Fruit fly (Drosophila melanogaster): ENCODE results near the gene pns.
A peak's percentile ranks its signal among the peaks of the same experiment; 100 is the strongest.

The pns gene

DNA sequence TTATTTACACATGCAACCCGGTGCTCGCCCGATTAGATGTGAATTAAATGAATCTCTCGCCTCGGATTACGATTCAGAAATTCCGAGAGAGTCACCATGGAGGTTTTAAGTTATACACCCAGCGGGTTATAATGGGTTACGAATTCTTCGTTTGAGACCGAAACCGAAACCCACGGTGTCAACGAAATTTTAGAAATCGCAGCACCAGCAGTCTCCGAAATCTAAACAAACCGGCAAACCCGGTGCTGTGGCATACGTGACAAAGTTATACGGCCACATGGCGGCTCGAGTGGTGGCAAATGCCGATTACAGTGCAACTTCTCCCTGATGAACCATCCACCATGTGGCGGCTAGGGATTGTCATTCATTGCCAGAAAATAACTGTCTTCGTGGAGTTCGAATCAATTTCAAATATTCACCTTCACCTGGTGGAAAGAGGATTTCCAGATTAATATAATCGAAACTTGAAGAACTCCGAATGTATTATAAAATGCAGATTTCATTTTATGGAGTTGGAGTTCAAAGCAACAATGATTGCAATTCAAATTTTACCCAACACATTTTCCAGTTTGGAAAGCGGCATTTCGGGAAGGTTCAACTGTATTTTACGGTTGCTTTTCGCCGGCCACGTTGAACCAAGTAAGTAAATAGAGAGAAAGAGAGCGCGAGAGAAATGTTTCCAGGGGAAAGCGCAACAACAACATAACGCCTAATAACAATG, 21.0 kb upstream of the pns start:
- TF ChIP-seq CG13894 (tag; optimal IDR thresholded peaks at IDR 0.05): no peak
- peak; percentile 99 for TF ChIP-seq grau (tag; optimal IDR thresholded peaks at IDR 0.05)
- TF ChIP-seq Tbp (GFP tag; optimal IDR thresholded peaks at IDR 0.05): no peak
- TF ChIP-seq Eip74EF (GFP tag; optimal IDR thresholded peaks at IDR 0.05): peak in 1 of 2 experiments; percentile 75
- TF ChIP-seq CG6254 (GFP tag; optimal IDR thresholded peaks at IDR 0.05): peak; percentile 70
- TF ChIP-seq CG34376 (GFP tag; optimal IDR thresholded peaks at IDR 0.05): no peak
- TF ChIP-seq CG9215 (GFP tag; IDR thresholded peaks at IDR 0.05): peak; percentile 37; the same call in 1 of the 2 replicates
- TF ChIP-seq Trl (optimal IDR thresholded peaks at IDR 0.05): peak; percentile 18 to 37
- TF ChIP-seq Trl (GFP tag; optimal IDR thresholded peaks at IDR 0.05): peak; percentile 61
- peak; percentile 76 for TF ChIP-seq wor (GFP tag; IDR thresholded peaks at IDR 0.05)
- peak; percentile 56 for TF ChIP-seq CG32532 (GFP tag; IDR thresholded peaks at IDR 0.05)
- TF ChIP-seq CG5953 (GFP tag; IDR thresholded peaks at IDR 0.05): peak; percentile 51; the same call in 1 of the 2 replicates
- peak; percentile 75 for TF ChIP-seq fd96Cb (tag; optimal IDR thresholded peaks at IDR 0.05)
- TF ChIP-seq CG4404 (GFP tag; IDR thresholded peaks at IDR 0.05): peak; percentile 66
- TF ChIP-seq lilli (GFP tag; optimal IDR thresholded peaks at IDR 0.05): peak; percentile 79
- peak; percentile 61 for TF ChIP-seq tgo (GFP tag; IDR thresholded peaks at IDR 0.05)
- TF ChIP-seq Elba2 (GFP tag; optimal IDR thresholded peaks at IDR 0.05): no peak
- TF ChIP-seq CG4328 (GFP tag; optimal IDR thresholded peaks at IDR 0.05): peak; percentile 26
- TF ChIP-seq slou (GFP tag; optimal IDR thresholded peaks at IDR 0.05): no peak
- TF ChIP-seq ATbp (GFP tag; optimal IDR thresholded peaks at IDR 0.05): peak; percentile 83
- TF ChIP-seq HmgD (GFP tag; optimal IDR thresholded peaks at IDR 0.05): peak; percentile 21
- TF ChIP-seq CG11695 (GFP tag; IDR thresholded peaks at IDR 0.05): peak; percentile 72
- TF ChIP-seq CG16815 (GFP tag; optimal IDR thresholded peaks at IDR 0.05): peak; percentile 70
- TF ChIP-seq Hr39 (optimal IDR thresholded peaks at IDR 0.05): no peak
- TF ChIP-seq schlank (tag; optimal IDR thresholded peaks at IDR 0.05): no peak
- TF ChIP-seq CG33557 (GFP tag; optimal IDR thresholded peaks at IDR 0.05): peak; percentile 79
- TF ChIP-seq jing (GFP tag; optimal IDR thresholded peaks at IDR 0.05): peak; percentile 51
- no peak for TF ChIP-seq Bteb2 (GFP tag; optimal IDR thresholded peaks at IDR 0.05)
- peak; percentile 69 for TF ChIP-seq NC2β (GFP tag; optimal IDR thresholded peaks at IDR 0.05)
- TF ChIP-seq aop (GFP tag; IDR thresholded peaks at IDR 0.05): no peak
- TF ChIP-seq HLHmδ (GFP tag; optimal IDR thresholded peaks at IDR 0.05): peak; percentile 21
- peak; percentile 68 for TF ChIP-seq Six4 (GFP tag; optimal IDR thresholded peaks at IDR 0.05)
- no peak for TF ChIP-seq CG7745 (tag; optimal IDR thresholded peaks at IDR 0.05)
- TF ChIP-seq scrt (GFP tag; optimal IDR thresholded peaks at IDR 0.05): peak; percentile 3
- no peak for TF ChIP-seq kah (GFP tag; optimal IDR thresholded peaks at IDR 0.05)
- TF ChIP-seq CG43689 (GFP tag; IDR thresholded peaks at IDR 0.05): 0 out of 2 replicates have a peak, but pooled peaks have one; percentile 19
- peak; percentile 36 for TF ChIP-seq sd (tag; optimal IDR thresholded peaks at IDR 0.05)
- peak; percentile 68 for TF ChIP-seq tap (tag; optimal IDR thresholded peaks at IDR 0.05)
- TF ChIP-seq CG32772 (GFP tag; IDR thresholded peaks at IDR 0.05): peak; percentile 40
- peak; percentile 71 for TF ChIP-seq CG1233 (GFP tag; optimal IDR thresholded peaks at IDR 0.05)
- no peak for TF ChIP-seq gce (GFP tag; IDR thresholded peaks at IDR 0.05)
- TF ChIP-seq CG15269 (tag; optimal IDR thresholded peaks at IDR 0.05): peak; percentile 58
- TF ChIP-seq CG9876 (GFP tag; optimal IDR thresholded peaks at IDR 0.05): peak; percentile 55
- TF ChIP-seq B-H2 (GFP tag; optimal IDR thresholded peaks at IDR 0.05): no peak
- no peak for TF ChIP-seq MTF-1 (GFP tag; optimal IDR thresholded peaks at IDR 0.05; ENCODE audit: borderline replicate concordance)
- TF ChIP-seq CG8765 (GFP tag; IDR thresholded peaks at IDR 0.05): peak; percentile 32; the same call in 1 of the 2 replicates
- TF ChIP-seq CoRest (tag; optimal IDR thresholded peaks at IDR 0.05): peak; percentile 80
- peak; percentile 70 for TF ChIP-seq CG16863 (GFP tag; optimal IDR thresholded peaks at IDR 0.05)
- TF ChIP-seq CG12155 (GFP tag; optimal IDR thresholded peaks at IDR 0.05): peak; percentile 64
- no peak; the same call in 1 of the 2 replicates for TF ChIP-seq ap (GFP tag; IDR thresholded peaks at IDR 0.05)

Data from whole organism, embryonic.